Worm (Caenorhabditis elegans): ENCODE measurements around the gene tbc-13.

- TF ChIP-seq tab-1 (GFP tag; IDR thresholded peaks at IDR 0.05), result no peak
- no peak for TF ChIP-seq klf-2 (GFP tag; conservative IDR thresholded peaks at IDR 0.05)
- peak; percentile 30 for TF ChIP-seq cog-1 (tag; optimal IDR thresholded peaks at IDR 0.05)
- no peak for TF ChIP-seq ztf-23 (GFP tag; IDR thresholded peaks at IDR 0.05)
- TF ChIP-seq flt-1 (GFP tag; IDR thresholded peaks at IDR 0.05), result 0 out of 2 replicates have a peak, but pooled peaks have one; percentile 28
- TF ChIP-seq ztf-29 (GFP tag; IDR thresholded peaks at IDR 0.05), result 0 out of 2 replicates have a peak, but pooled peaks have one; percentile 24
- TF ChIP-seq med-1 (GFP tag; optimal IDR thresholded peaks at IDR 0.05; ENCODE audit: insufficient read depth), result no peak
Measured at ce11 chrX:12452143-12452570, 32.7 kb upstream of the tbc-13 start.
